Worm (Caenorhabditis elegans) whole organism, L4 larva: ENCODE results near the gene elo-3.
A peak's percentile ranks its signal among the peaks of the same experiment; 100 is the strongest.
"Not testable (repeated sequence)": the region's sequence is repeated elsewhere in the genome, so short reads cannot be mapped to it uniquely, and the experiment has no call there.

ENCODE experiments used
- F26F4.8 ChIP-seq: fragments of 200-800 bp; sonication (Bioruptor generic); conservative IDR thresholded peaks from 2 replicates; pipeline ENCODE4 v1.3.6; 2022; ENCODE audit warnings: missing genetic modification characterization, missing compliant biosample characterization
- F44E2.7 ChIP-seq: fragments of 200-800 bp; sonication (Bioruptor generic); IDR thresholded peaks from 2 replicates; pipeline ENCODE4 v2.1.2; 2022; ENCODE audit warnings: missing genetic modification characterization, missing compliant biosample characterization
- F49E8.2 ChIP-seq: sonication (generic microtip); optimal IDR thresholded peaks from 2 replicates; lab custom pipeline; 2016; ENCODE audit warnings: missing compliant biosample characterization, mild to moderate bottlenecking, missing genetic modification characterization, borderline replicate concordance
- Y48G9A.11 ChIP-seq: fragments of 200-800 bp; sonication (Bioruptor generic); IDR thresholded peaks from 2 replicates; pipeline ENCODE4 v1.3.6; 2022; ENCODE audit warnings: missing genetic modification reagents, missing genetic modification characterization, missing compliant biosample characterization
- aly-2 ChIP-seq: sonication (generic microtip); optimal IDR thresholded peaks from 2 replicates; lab custom pipeline; 2018; ENCODE audit warnings: missing biosample characterization, missing genetic modification characterization
- ceh-44 ChIP-seq: fragments of 200-800 bp; sonication (Bioruptor generic); IDR thresholded peaks from 2 replicates; pipeline ENCODE4 v1.3.6; 2022; ENCODE audit warnings: missing genetic modification reagents, missing genetic modification characterization, missing compliant biosample characterization
- ceh-62 ChIP-seq: sonication (generic microtip); optimal IDR thresholded peaks from 2 replicates; lab custom pipeline; 2017; ENCODE audit warnings: missing biosample characterization, missing genetic modification characterization
- cey-2 ChIP-seq: sonication (generic microtip); optimal IDR thresholded peaks from 3 replicates; lab custom pipeline; 2017; ENCODE audit warnings: missing genetic modification characterization, mild to moderate bottlenecking, missing compliant biosample characterization, antibody characterized with exemption, borderline replicate concordance; ENCODE audit not compliant: insufficient read depth
- daf-16 ChIP-seq, 3 experiments: sonication (generic microtip); optimal IDR thresholded peaks; 2 replicates each; lab custom pipeline; 2016 to 2017; ENCODE audit warnings: missing genetic modification characterization in 3 of 3, missing genetic modification reagents in 3 of 3, mild to moderate bottlenecking in 2 of 3, missing compliant biosample characterization in 2 of 3, missing biosample characterization in 1 of 3, moderate library complexity in 1 of 3
- dmd-6 ChIP-seq: fragments of 200-800 bp; sonication (Bioruptor generic); IDR thresholded peaks from 2 replicates; pipeline ENCODE4 v1.3.6; 2022; ENCODE audit warnings: missing genetic modification reagents, missing genetic modification characterization, missing compliant biosample characterization
- dmd-9 ChIP-seq: fragments of 200-800 bp; sonication (Bioruptor generic); IDR thresholded peaks from 2 replicates; pipeline ENCODE4 v1.3.6; 2022; ENCODE audit warnings: missing genetic modification reagents, missing genetic modification characterization, missing compliant biosample characterization
- duxl-1 ChIP-seq: sonication (generic microtip); optimal IDR thresholded peaks from 2 replicates; lab custom pipeline; 2016; ENCODE audit warnings: mild to moderate bottlenecking, missing genetic modification characterization, moderate library complexity, missing compliant biosample characterization; ENCODE audit not compliant: poor library complexity
- dve-1 ChIP-seq: sonication (generic microtip); optimal IDR thresholded peaks from 2 replicates; lab custom pipeline; 2017; ENCODE audit warnings: antibody characterized with exemption, mild to moderate bottlenecking, missing genetic modification characterization, missing compliant biosample characterization; ENCODE audit not compliant: insufficient read depth
- gei-8 ChIP-seq: fragments of 200-800 bp; sonication (Bioruptor generic); optimal IDR thresholded peaks from 2 replicates; lab custom pipeline; 2018; ENCODE audit warnings: mild to moderate bottlenecking, missing genetic modification characterization, missing compliant biosample characterization
- hlh-11 ChIP-seq: fragments of 200-800 bp; sonication (Bioruptor generic); optimal IDR thresholded peaks from 2 replicates; lab custom pipeline; 2018; ENCODE audit warnings: mild to moderate bottlenecking, missing genetic modification characterization, missing compliant biosample characterization
- hlh-30 ChIP-seq: sonication (generic microtip); optimal IDR thresholded peaks from 2 replicates; lab custom pipeline; 2017; ENCODE audit warnings: antibody characterized with exemption, mild to moderate bottlenecking, missing genetic modification characterization, missing compliant biosample characterization; ENCODE audit not compliant: insufficient read depth
- hmg-1.1 ChIP-seq: fragments of 200-800 bp; sonication (Bioruptor generic); IDR thresholded peaks from 2 replicates; pipeline ENCODE4 v1.3.6; 2022; ENCODE audit warnings: missing genetic modification reagents, missing genetic modification characterization, missing compliant biosample characterization
- jun-1 ChIP-seq: fragments of 150-350 bp; optimal IDR thresholded peaks from 2 replicates; lab custom pipeline; 2014; ENCODE audit warnings: missing biosample characterization, missing genetic modification reagents, missing genetic modification characterization
- lim-7 ChIP-seq: fragments of 200-800 bp; sonication (Bioruptor generic); IDR thresholded peaks from 2 replicates; pipeline ENCODE4 v1.3.6; 2022; ENCODE audit warnings: missing genetic modification characterization, missing compliant biosample characterization
- lin-15B ChIP-seq: fragments of 150-350 bp; sonication (generic microtip); optimal IDR thresholded peaks from 3 replicates; lab custom pipeline; 2014; ENCODE audit warnings: missing biosample characterization, missing genetic modification characterization
- madf-5 ChIP-seq, 2 experiments: fragments of 200-800 bp; sonication (Bioruptor generic); IDR thresholded peaks; 2 replicates each; pipeline ENCODE4 v1.3.6; 2022; ENCODE audit warnings: missing compliant biosample characterization in 2 of 2, missing genetic modification characterization in 2 of 2
- mdl-1 ChIP-seq, 2 experiments: fragments of 150-350 bp in 1 of 2; sonication (generic microtip) in 1 of 2; optimal IDR thresholded peaks; 2 replicates each; lab custom pipeline; 2014 to 2017; ENCODE audit warnings: missing biosample characterization in 2 of 2, missing genetic modification characterization in 2 of 2
- mdt-29 ChIP-seq: fragments of 200-800 bp; sonication (Bioruptor generic); IDR thresholded peaks from 2 replicates; pipeline ENCODE4 v1.3.6; 2022; ENCODE audit warnings: missing genetic modification reagents, missing genetic modification characterization, missing compliant biosample characterization
- mes-2 ChIP-seq: sonication (generic microtip); optimal IDR thresholded peaks from 2 replicates; lab custom pipeline; 2016; ENCODE audit warnings: missing genotype, mild to moderate bottlenecking, missing genetic modification characterization, missing compliant biosample characterization; ENCODE audit not compliant: poor library complexity, severe bottlenecking
- nhr-102 ChIP-seq: sonication (generic microtip); optimal IDR thresholded peaks from 2 replicates; lab custom pipeline; 2016; ENCODE audit warnings: mild to moderate bottlenecking, missing genetic modification characterization, moderate library complexity, missing compliant biosample characterization
- nhr-11 ChIP-seq: fragments of 150-350 bp; optimal IDR thresholded peaks from 2 replicates; lab custom pipeline; 2014; ENCODE audit warnings: missing biosample characterization, missing genetic modification characterization
- nhr-237 ChIP-seq: sonication (generic microtip); optimal IDR thresholded peaks from 2 replicates; lab custom pipeline; 2017; ENCODE audit warnings: missing biosample characterization, missing genetic modification characterization
- nhr-28 ChIP-seq: fragments of 150-350 bp; optimal IDR thresholded peaks from 2 replicates; lab custom pipeline; 2014; ENCODE audit warnings: missing biosample characterization, missing genetic modification characterization
- nhr-42 ChIP-seq: fragments of 200-800 bp; sonication (Bioruptor generic); IDR thresholded peaks from 2 replicates; pipeline ENCODE4 v1.3.6; 2022; ENCODE audit warnings: missing genetic modification characterization, missing compliant biosample characterization
- nhr-48 ChIP-seq: sonication (generic microtip); optimal IDR thresholded peaks from 2 replicates; lab custom pipeline; 2016; ENCODE audit warnings: mild to moderate bottlenecking, missing genetic modification characterization, missing compliant biosample characterization
- nhr-77 ChIP-seq: fragments of 150-350 bp; optimal IDR thresholded peaks from 2 replicates; lab custom pipeline; 2014; ENCODE audit warnings: missing biosample characterization, missing genetic modification characterization
- pha-4 ChIP-seq, 2 experiments: fragments of 150-350 bp in 1 of 2; fragments of 200-800 bp in 1 of 2; sonication (Bioruptor generic) in 1 of 2; IDR thresholded peaks in 1 of 2; optimal IDR thresholded peaks in 1 of 2; 2 replicates each; pipeline versions ENCODE4 v1.3.6 to Lab custom; 2014 to 2022; ENCODE audit warnings: missing genetic modification characterization in 2 of 2, missing genetic modification reagents in 2 of 2, missing biosample characterization in 1 of 2, missing compliant biosample characterization in 1 of 2
- pqm-1 ChIP-seq: sonication (generic microtip); optimal IDR thresholded peaks from 2 replicates; lab custom pipeline; 2017; ENCODE audit warnings: missing biosample characterization, missing genetic modification characterization
- spr-1 ChIP-seq: sonication (generic microtip); optimal IDR thresholded peaks from 2 replicates; lab custom pipeline; 2016; ENCODE audit warnings: mild to moderate bottlenecking, missing genetic modification characterization, missing compliant biosample characterization
- unc-62 ChIP-seq, 3 experiments: fragments of 150-350 bp in 1 of 3; sonication (generic microtip); optimal IDR thresholded peaks in 2 of 3; peaks in 1 of 3; 1 replicate in 1 of 3; 2 replicates in 2 of 3; lab custom pipeline; 2014 to 2017; ENCODE audit warnings: missing biosample characterization in 3 of 3, missing genetic modification characterization in 3 of 3, missing genetic modification reagents in 3 of 3, missing genotype in 1 of 3
- zfp-2 ChIP-seq: sonication (generic microtip); optimal IDR thresholded peaks from 2 replicates; lab custom pipeline; 2016; ENCODE audit warnings: mild to moderate bottlenecking, missing genetic modification characterization, missing compliant biosample characterization
- zfp-3 ChIP-seq: fragments of 200-800 bp; sonication (Bioruptor generic); conservative IDR thresholded peaks from 2 replicates; pipeline ENCODE4 v1.3.6; 2022; ENCODE audit warnings: missing genetic modification reagents, missing genetic modification characterization, missing compliant biosample characterization
- zip-11 ChIP-seq: fragments of 200-800 bp; sonication (Bioruptor generic); IDR thresholded peaks from 2 replicates; pipeline ENCODE4 v1.3.6; 2022; ENCODE audit warnings: missing genetic modification characterization, missing compliant biosample characterization

elo-3 gene

DNA sequence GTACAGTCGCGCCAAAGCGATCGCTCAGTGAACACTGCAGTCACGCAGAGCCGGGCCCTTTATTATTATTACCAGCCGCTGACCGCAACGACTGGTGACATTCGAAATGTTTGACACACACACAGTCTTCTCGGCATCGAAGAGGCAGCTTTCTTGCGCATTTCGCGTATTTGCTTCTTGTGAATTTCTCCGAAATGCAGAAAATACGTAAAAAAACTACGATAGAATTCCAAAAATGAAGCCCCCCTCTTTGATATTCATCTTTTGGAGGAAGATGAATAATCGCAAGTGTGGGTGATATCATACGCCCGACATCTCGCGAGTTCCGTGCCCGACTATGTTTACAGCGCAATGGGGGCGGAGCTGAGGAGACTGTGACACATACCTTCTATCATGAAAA, 15.8 kb downstream of the elo-3 start:
- TF ChIP-seq mes-2 (tag; lab: Kevin White, UChicago) (peak; percentile 1), F49E8.2 (tag; lab: Kevin White, UChicago) (peak; percentile 15), aly-2 (no peak)
- TF ChIP-seq, all 104 proteins: peak for 2

DNA sequence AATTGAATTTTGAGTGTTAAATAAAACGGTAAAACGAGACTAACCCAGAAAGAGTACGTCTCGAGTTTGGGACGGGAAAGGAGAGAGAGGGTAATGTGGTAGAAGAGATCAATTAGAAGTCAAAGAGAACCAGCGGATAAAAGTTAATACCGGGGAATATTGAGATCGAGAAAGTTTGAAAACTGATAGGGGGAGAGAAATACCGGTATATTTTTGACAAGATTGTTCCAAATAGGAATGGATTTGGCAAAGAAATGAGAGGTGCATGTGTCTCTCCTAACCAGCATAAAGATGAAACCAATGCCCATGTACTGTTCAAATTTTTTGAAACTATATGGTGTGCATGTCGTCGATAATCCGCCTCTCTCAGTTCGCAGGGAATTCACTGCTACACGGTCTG, 17.2 kb downstream of the elo-3 start, which contains the start of gene C06E4.5:
Gene C06E4.5 (plus strand): TSS at position 301 of the 400 bp plus-strand sequence.
- TF ChIP-seq zfp-3 (GFP tag; lab: Robert Waterston, UW); Y48G9A.11 (GFP tag; lab: Robert Waterston, UW); nhr-237 (tag; lab: Kevin White, UChicago): not testable (repeated sequence)
- TF ChIP-seq, all 104 proteins: peak for 0; not testable (repeated sequence) for 104

ce11 chrIV:7258253-7258652, 20.7 kb downstream of the elo-3 start, which contains the start of gene C06E4.6:
Gene C06E4.6 (minus strand): TSS chrIV:7258303.
- TF ChIP-seq daf-16 (GFP tag; optimal IDR thresholded peaks at IDR 0.05; lab: Kevin White, UChicago) (no peak), daf-16 (tag; optimal IDR thresholded peaks at IDR 0.05; lab: Kevin White, UChicago) (peak; percentile 23), hlh-11 (tag; lab: Kevin White, UChicago) (no peak), zfp-3 (GFP tag; lab: Robert Waterston, UW) (no peak), dmd-6 (peak; percentile 82), pqm-1 (tag; lab: Kevin White, UChicago) (peak; percentile 43), nhr-42 (GFP tag; lab: Robert Waterston, UW) (no peak), pha-4 (GFP tag; IDR thresholded peaks at IDR 0.05; lab: Robert Waterston, UW) (no peak), pha-4 (tag; optimal IDR thresholded peaks at IDR 0.05; lab: Kevin White, UChicago) (no peak), mdl-1 (tag; optimal IDR thresholded peaks at IDR 0.05; lab: Kevin White, UChicago) (peak in 1 of 2 experiments; percentile 66), nhr-102 (tag; lab: Kevin White, UChicago) (peak; percentile 92), hlh-30 (tag; lab: Kevin White, UChicago) (peak; percentile 62), nhr-77 (tag; lab: Kevin White, UChicago) (peak; percentile 7), nhr-28 (tag; lab: Kevin White, UChicago) (peak; percentile 96)

ce11 chrIV:7260587-7260986, 23.1 kb downstream of the elo-3 start, which contains the start of gene C06E4.3:
Gene C06E4.3 (plus strand): TSS chrIV:7260875.
- TF ChIP-seq nhr-102 (tag; lab: Kevin White, UChicago) (peak; percentile 71), dmd-6 (peak; percentile 81), ceh-44 (GFP tag; lab: Robert Waterston, UW) (no peak), ceh-62 (tag; lab: Kevin White, UChicago) (no peak), dmd-9 (GFP tag; lab: Robert Waterston, UW) (no peak), hmg-1.1 (GFP tag; lab: Robert Waterston, UW) (no peak), jun-1 (no peak), zip-11 (no peak), F44E2.7 (GFP tag; lab: Robert Waterston, UW) (no peak), dve-1 (tag; lab: Kevin White, UChicago) (no peak), nhr-28 (tag; lab: Kevin White, UChicago) (peak; percentile 97), hlh-30 (tag; lab: Kevin White, UChicago) (peak; percentile 5), aly-2 (no peak), cey-2 (tag; lab: Kevin White, UChicago) (no peak), nhr-48 (no peak), lim-7 (GFP tag; lab: Robert Waterston, UW) (no peak), mdt-29 (GFP tag; lab: Robert Waterston, UW) (no peak), nhr-77 (tag; lab: Kevin White, UChicago) (peak; percentile 25), lin-15B (no peak), duxl-1 (tag; lab: Kevin White, UChicago) (no peak), nhr-11 (no peak), zfp-2 (no peak), F26F4.8 (GFP tag; lab: Robert Waterston, UW) (no peak), spr-1 (tag; lab: Kevin White, UChicago) (no peak), gei-8 (GFP tag; lab: Kevin White, UChicago) (no peak), madf-5 (GFP tag; IDR thresholded peaks at IDR 0.05; lab: Robert Waterston, UW) (no peak), unc-62 (GFP tag; optimal IDR thresholded peaks at IDR 0.05 in 1 of 2; lab: Kevin White, UChicago) (no peak), unc-62 (tag; optimal IDR thresholded peaks at IDR 0.05; lab: Kevin White, UChicago) (no peak)
- TF ChIP-seq, all 104 proteins: peak for 5
